Fruit fly (Drosophila melanogaster): Measurements from ENCODE around the gene atk.
A peak's percentile ranks its signal among the peaks of the same experiment; 100 is the strongest.

The atk gene

DNA sequence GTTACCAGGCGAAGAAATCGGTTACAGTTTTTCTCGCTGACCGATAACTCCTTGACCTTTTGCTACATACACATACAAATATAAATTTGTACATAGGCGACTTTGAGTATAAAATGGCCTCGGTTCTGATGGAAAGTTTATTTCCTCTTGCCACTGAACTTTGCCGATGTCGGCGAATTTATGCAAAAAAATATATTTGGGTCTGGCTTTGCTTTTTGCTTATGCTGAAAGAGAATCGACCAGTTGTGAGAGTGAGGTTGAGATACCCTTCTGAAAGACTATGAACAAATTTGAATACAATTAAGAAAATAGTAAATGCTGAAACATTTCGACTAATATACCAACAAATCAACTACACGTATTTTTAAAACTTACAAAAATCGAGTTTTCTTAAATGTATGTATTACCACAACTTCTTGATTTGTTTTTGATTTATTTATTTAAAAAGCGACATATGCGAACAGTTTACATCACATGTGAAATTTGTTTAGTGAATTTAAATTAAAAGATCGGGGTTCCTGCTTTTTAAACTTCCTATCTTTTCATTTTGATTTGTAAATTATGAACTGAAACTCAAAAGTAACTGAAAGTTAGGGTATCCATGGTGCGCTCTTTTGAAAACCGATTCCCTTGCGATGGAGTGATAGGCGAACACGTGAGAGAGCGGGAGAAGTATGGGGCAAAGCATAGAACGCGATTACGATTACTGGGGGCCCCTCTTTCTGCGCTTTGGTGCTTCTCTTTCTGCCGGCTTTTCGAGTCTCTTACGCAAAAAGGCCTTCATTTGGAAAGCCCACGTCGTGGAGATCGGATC is 44.7 kb upstream of the atk start (continued):
- no peak for TF ChIP-seq jing (GFP tag; optimal IDR thresholded peaks at IDR 0.05)
- TF ChIP-seq HHEX (GFP tag; optimal IDR thresholded peaks at IDR 0.05): peak; percentile 69
- TF ChIP-seq sens-2 (GFP tag; IDR thresholded peaks at IDR 0.05): no peak
- TF ChIP-seq Xbp1 (GFP tag; optimal IDR thresholded peaks at IDR 0.05): peak; percentile 75
- peak; percentile 78 for TF ChIP-seq dmrt11E (tag; optimal IDR thresholded peaks at IDR 0.05)
- TF ChIP-seq CG11723 (GFP tag; optimal IDR thresholded peaks at IDR 0.05): peak; percentile 41
- peak; percentile 74 for TF ChIP-seq CG15601 (tag; optimal IDR thresholded peaks at IDR 0.05)
- TF ChIP-seq CG32532 (GFP tag; IDR thresholded peaks at IDR 0.05): peak; percentile 65; the same call in 1 of the 2 replicates
- TF ChIP-seq Myb (GFP tag; optimal IDR thresholded peaks at IDR 0.05): peak; percentile 44
- no peak for TF ChIP-seq Lpt (GFP tag; optimal IDR thresholded peaks at IDR 0.05)
- TF ChIP-seq CG6254 (GFP tag; optimal IDR thresholded peaks at IDR 0.05): peak; percentile 65
- TF ChIP-seq Ets97D (GFP tag; optimal IDR thresholded peaks at IDR 0.05): no peak
- peak; percentile 91 for TF ChIP-seq CoRest (tag; optimal IDR thresholded peaks at IDR 0.05)
- no peak for TF ChIP-seq pita (GFP tag; optimal IDR thresholded peaks at IDR 0.05)
- peak; percentile 83 for TF ChIP-seq CG13624 (GFP tag; optimal IDR thresholded peaks at IDR 0.05)
- TF ChIP-seq sim (GFP tag; IDR thresholded peaks at IDR 0.05): no peak
- TF ChIP-seq exex (tag; optimal IDR thresholded peaks at IDR 0.05): peak; percentile 51
- TF ChIP-seq vfl (GFP tag; optimal IDR thresholded peaks at IDR 0.05): peak; percentile 58
- peak; percentile 76 for TF ChIP-seq Hsf (GFP tag; optimal IDR thresholded peaks at IDR 0.05)
- TF ChIP-seq az2 (GFP tag; optimal IDR thresholded peaks at IDR 0.05): peak; percentile 69
- peak; percentile 37; the same call in 1 of the 2 replicates for TF ChIP-seq esg (GFP tag; conservative IDR thresholded peaks at IDR 0.05)
- TF ChIP-seq Hand (GFP tag; optimal IDR thresholded peaks at IDR 0.05): peak; percentile 83
- TF ChIP-seq cg (GFP tag; optimal IDR thresholded peaks at IDR 0.05): no peak
- no peak for TF ChIP-seq toy (GFP tag; IDR thresholded peaks at IDR 0.05)
- TF ChIP-seq Mad (GFP tag; optimal IDR thresholded peaks at IDR 0.05): peak; percentile 56
- peak; percentile 78 for TF ChIP-seq CG10209 (GFP tag; optimal IDR thresholded peaks at IDR 0.05)
- TF ChIP-seq repo (GFP tag; optimal IDR thresholded peaks at IDR 0.05): peak; percentile 34
- TF ChIP-seq sob (GFP tag; IDR thresholded peaks at IDR 0.05): peak; percentile 39; the same call in 1 of the 2 replicates
- no peak for TF ChIP-seq Scr (GFP tag; IDR thresholded peaks at IDR 0.05; ENCODE audit: partially characterized antibody)
- TF ChIP-seq onecut (GFP tag; IDR thresholded peaks at IDR 0.05): peak; percentile 34; the same call in 1 of the 2 replicates
- TF ChIP-seq gsb-n (tag; optimal IDR thresholded peaks at IDR 0.05): peak; percentile 40
- TF ChIP-seq nau (GFP tag; optimal IDR thresholded peaks at IDR 0.05): peak; percentile 70
- no peak for TF ChIP-seq ase (GFP tag; IDR thresholded peaks at IDR 0.05)
- TF ChIP-seq YL-1 (GFP tag; optimal IDR thresholded peaks at IDR 0.05): peak; percentile 40
- peak; percentile 71 for TF ChIP-seq slp2 (GFP tag; optimal IDR thresholded peaks at IDR 0.05)
- peak; percentile 14 for TF ChIP-seq dm (GFP tag; optimal IDR thresholded peaks at IDR 0.05)
- peak; percentile 59 for TF ChIP-seq CG12744 (GFP tag; optimal IDR thresholded peaks at IDR 0.05)
- TF ChIP-seq CG10543 (GFP tag; optimal IDR thresholded peaks at IDR 0.05): peak; percentile 87
- peak; percentile 53 for TF ChIP-seq al (GFP tag; IDR thresholded peaks at IDR 0.05)
- no peak for TF ChIP-seq kay (GFP tag; optimal IDR thresholded peaks at IDR 0.05)
- peak; percentile 82 for TF ChIP-seq CG10267 (tag; optimal IDR thresholded peaks at IDR 0.05)
- TF ChIP-seq CG7839 (tag; optimal IDR thresholded peaks at IDR 0.05): peak; percentile 88
- TF ChIP-seq CG4617 (GFP tag; optimal IDR thresholded peaks at IDR 0.05; ENCODE audit: borderline replicate concordance): no peak
- TF ChIP-seq Bteb2 (GFP tag; optimal IDR thresholded peaks at IDR 0.05): peak; percentile 67
- peak; percentile 67 for TF ChIP-seq CG4328 (GFP tag; optimal IDR thresholded peaks at IDR 0.05)
- no peak; the same call in 1 of the 2 replicates for TF ChIP-seq MBD-R2 (GFP tag; IDR thresholded peaks at IDR 0.05)
- no peak for TF ChIP-seq Poxn (GFP tag; IDR thresholded peaks at IDR 0.05)
- peak; percentile 76 for TF ChIP-seq bab2 (GFP tag; optimal IDR thresholded peaks at IDR 0.05)
- peak; percentile 63 for TF ChIP-seq ind (GFP tag; optimal IDR thresholded peaks at IDR 0.05)
